Fruit fly (Drosophila melanogaster): ENCODE data around the gene Stam.

DNA sequence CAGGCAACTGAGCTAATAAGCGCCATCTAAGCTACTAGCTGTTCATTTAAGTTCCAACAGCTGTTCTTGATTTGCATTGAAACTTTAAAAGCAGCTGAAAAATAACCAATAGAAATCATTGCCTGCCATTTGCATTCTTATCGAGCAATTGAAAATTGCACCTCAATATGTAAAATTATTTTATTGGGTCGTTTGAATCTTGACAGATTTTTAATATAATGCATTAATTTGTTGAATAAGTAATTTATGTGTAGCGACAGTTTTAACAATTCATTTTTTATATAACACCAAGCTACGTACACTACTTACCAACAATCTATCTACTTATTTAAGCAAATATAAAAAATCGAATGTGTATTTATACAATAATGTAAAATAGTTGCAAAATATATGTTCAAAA lies 52.2 kb downstream of the Stam start, which contains the start of gene CG14069:
- TF ChIP-seq ssp (GFP tag; IDR thresholded peaks at IDR 0.05) = no peak
- no peak for TF ChIP-seq Ravus (GFP tag; IDR thresholded peaks at IDR 0.05)
